Fruit fly (Drosophila melanogaster): ENCODE results near the gene Prosbeta4.

The Prosbeta4 gene

DNA sequence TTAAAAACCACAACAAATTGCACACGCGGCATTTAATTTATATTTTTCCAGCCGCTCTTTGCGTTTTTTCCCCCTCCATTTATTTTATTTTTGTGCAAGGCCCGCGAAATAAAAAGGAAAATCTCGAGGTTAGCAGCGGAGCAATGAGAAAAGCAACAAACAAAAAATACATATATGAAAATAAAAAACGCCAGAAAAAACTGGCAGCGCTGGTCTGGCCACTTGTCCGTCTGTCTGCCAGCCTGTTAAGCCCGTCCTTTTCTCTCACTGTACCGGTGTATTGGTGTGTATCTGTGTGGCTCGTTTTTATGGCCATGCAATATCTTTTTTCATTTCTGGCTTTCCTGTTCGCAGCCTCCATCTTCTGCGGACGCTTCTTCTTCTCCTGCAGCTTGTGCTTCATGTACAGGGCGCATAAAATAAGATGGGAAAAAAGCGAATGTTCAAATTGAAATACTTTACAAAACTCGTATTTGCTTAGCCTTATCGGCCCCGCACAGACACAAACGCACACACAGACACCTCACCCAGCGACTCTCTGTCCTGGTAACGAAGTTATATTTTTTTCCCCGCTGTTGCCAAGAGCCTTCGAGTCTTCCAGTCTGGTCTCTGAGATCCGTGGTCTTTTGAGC lies 45.4 kb downstream of the Prosbeta4 start:
- TF ChIP-seq usp (GFP tag; optimal IDR thresholded peaks at IDR 0.05) (no peak), Dll (optimal IDR thresholded peaks at IDR 0.05) (no peak), psq (optimal IDR thresholded peaks at IDR 0.05) (no peak), CG8478 (optimal IDR thresholded peaks at IDR 0.05) (no peak)

DNA sequence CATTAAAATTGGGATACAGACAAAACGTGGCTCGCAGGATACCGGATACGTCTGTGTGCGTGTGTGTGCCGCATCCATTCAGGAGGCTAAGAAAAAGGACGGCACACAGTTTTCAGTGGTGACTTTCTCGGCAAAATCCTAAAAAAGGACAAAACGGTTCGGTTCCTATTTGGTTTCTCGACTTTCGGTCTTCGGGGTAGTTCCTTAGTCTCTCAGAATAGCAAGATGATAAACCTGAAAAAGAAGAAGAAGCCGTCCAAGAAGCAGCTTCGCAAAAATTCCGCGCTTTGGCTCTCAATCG lies 46.4 kb downstream of the Prosbeta4 start:
- TF ChIP-seq usp (GFP tag; optimal IDR thresholded peaks at IDR 0.05) = no peak
- no peak for TF ChIP-seq EcR (GFP tag; optimal IDR thresholded peaks at IDR 0.05)
- no peak for TF ChIP-seq CG8478 (optimal IDR thresholded peaks at IDR 0.05)
- TF ChIP-seq pan (optimal IDR thresholded peaks at IDR 0.05) = no peak
- no peak for TF ChIP-seq psq (optimal IDR thresholded peaks at IDR 0.05)
- no peak for TF ChIP-seq Dll (optimal IDR thresholded peaks at IDR 0.05)

DNA sequence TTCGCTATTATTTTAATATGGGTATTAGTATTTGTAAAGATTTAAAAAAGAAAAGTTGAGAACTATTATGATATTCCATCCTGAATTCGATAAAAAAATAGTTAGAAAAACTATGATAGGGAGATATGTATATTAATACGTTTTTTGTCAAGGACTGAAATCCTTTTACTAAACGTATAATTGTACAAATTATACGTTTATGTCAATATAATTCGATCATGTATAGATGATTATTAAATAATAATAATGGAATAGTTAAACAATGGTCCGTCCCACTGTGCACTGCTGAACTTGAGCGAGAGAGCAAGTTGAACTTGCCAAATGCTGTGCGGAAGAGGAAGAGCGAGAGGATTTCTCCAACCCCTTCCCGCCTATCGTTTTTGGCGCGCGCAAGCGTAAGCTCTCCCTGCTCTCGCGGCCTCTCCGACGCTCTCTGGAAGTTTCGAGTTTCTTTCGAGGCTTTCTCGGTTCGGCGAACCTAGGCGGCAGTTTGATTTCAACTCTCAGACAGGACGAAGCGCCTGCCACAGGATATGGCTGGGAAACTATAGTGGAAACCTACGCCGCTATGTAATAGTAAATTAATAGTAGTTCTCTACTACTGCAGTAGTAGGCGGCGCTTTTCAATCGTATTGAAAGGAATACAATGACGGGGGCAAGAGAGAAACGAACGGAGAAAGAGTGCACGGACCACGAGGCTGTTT lies 46.9 kb downstream of the Prosbeta4 start:
- no peak for TF ChIP-seq pan (optimal IDR thresholded peaks at IDR 0.05)
- TF ChIP-seq EcR (GFP tag; optimal IDR thresholded peaks at IDR 0.05) = peak in 1 of 2 experiments; percentile 65

DNA sequence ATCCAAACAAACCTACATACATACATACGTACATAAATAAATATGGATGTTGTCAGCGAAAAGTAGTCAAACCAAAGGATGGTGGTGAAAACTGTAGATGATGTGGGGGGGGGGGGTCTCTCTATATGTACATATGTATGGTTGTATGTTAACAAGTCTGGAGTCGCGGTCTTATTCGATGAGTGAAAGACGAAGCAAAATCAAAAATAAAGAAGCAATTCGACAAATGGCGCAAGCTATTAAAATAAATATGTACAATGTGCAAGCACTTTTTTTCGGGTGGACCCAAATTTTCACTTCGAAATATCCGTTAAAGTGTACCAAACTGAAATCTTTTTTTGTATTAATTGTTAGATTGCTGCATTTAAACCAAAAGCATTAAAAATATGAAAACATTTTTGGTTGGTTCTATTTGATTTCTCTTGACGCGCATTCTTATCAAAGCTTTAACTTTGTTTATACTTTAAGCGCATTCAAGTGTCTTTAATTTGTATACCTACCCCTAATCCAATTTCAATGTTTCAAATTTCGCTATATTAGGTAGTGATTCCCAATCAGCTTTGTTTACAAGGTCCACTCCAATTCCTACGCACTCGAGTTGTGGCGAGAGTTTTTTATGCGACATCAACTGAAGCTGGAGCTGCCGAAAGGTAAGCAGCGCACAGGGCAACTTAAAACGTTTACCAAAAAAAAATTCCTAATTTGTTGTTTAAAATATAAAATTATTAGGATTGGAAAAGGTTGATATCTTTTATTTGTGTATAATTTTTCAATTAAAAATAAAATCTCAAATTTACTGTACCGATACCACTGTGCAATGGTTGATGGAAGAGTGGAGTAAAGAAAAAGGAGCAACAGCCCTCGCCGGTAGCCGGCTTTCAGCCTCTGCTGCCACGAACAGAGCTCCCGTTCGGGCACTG lies 47.7 kb downstream of the Prosbeta4 start, which contains the start of gene CG31807:
Gene CG31807 (minus strand): TSS at position 51 of the 920 bp plus-strand sequence.
- TF ChIP-seq Dll (optimal IDR thresholded peaks at IDR 0.05) = no peak
- TF ChIP-seq EcR (GFP tag; optimal IDR thresholded peaks at IDR 0.05) = no peak
- no peak for TF ChIP-seq pan (optimal IDR thresholded peaks at IDR 0.05)
- TF ChIP-seq psq (optimal IDR thresholded peaks at IDR 0.05) = no peak
- no peak for TF ChIP-seq usp (GFP tag; optimal IDR thresholded peaks at IDR 0.05)
- no peak for TF ChIP-seq CG8478 (optimal IDR thresholded peaks at IDR 0.05)

DNA sequence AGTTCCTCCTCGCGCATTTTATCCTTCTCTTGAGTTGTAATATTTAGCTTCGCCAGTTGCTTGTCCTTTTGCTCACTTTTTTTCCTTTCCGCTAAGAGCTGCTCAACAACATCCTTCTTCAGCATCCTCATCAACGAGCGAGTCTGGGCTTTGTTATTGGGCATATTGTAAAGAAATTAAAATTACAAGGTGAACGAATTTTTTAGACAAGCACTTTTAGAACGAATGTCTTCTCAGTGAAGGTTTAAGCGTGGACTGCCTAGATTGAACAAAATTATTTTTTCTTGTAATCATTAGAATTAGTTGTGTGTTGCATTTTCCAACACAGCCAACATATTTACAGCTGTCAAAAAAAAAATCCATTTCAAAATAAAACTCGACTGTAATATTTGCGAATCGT lies 49.7 kb downstream of the Prosbeta4 start, which contains the start of gene CG33552:
Gene CG33552 (plus strand): TSS at position 301 of the 400 bp plus-strand sequence.
- TF ChIP-seq EcR (GFP tag; optimal IDR thresholded peaks at IDR 0.05) (no peak), CG8478 (optimal IDR thresholded peaks at IDR 0.05) (no peak), Dll (optimal IDR thresholded peaks at IDR 0.05) (no peak), pan (optimal IDR thresholded peaks at IDR 0.05) (no peak), usp (GFP tag; optimal IDR thresholded peaks at IDR 0.05) (no peak), psq (optimal IDR thresholded peaks at IDR 0.05) (no peak)

Measured in whole organism.